Fruit fly (Drosophila melanogaster): ENCODE results near the gene Mps1.
A peak's percentile ranks its signal among the peaks of the same experiment; 100 is the strongest.

Mps1 gene

DNA sequence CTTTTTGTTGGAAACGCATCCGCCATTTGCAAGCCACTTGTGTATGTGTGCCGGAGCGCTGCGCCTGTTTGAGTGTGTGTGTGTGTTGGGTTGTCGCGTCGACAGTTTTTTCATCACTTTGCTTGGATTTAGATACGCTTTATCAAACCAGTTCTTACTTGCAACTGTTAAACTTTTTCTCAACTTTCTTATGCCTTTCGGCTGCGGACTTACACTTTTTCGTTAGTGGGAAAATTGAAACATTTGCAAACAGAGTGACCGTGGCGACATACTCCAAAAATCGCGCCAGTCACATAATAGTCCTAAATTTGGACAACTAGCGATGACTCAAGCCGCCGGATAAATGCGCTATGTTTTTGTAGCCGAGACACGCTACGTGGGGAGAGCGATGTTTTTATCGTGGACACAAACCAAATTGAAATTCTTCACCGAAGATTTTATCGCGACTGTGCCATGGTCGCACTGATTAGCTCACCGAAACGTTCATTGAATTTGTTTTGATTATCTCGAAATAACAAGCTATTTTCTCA, 11.2 kb downstream of the Mps1 start, which contains the start of the genes alt and CG7655 (continued):
- TF ChIP-seq B-H2 (GFP tag; optimal IDR thresholded peaks at IDR 0.05), result no peak
- no peak for TF ChIP-seq CG10565 (GFP tag; optimal IDR thresholded peaks at IDR 0.05)
- TF ChIP-seq CkIIα-i1 (GFP tag; IDR thresholded peaks at IDR 0.05), result no peak
- TF ChIP-seq CG6689 (GFP tag; IDR thresholded peaks at IDR 0.05), result no peak
- TF ChIP-seq Nf-YC (tag; optimal IDR thresholded peaks at IDR 0.05), result peak; percentile 36
- TF ChIP-seq CG16863 (GFP tag; optimal IDR thresholded peaks at IDR 0.05), result no peak
- TF ChIP-seq repo (GFP tag; optimal IDR thresholded peaks at IDR 0.05), result no peak
- TF ChIP-seq Sry-δ (GFP tag; optimal IDR thresholded peaks at IDR 0.05), result peak; percentile 74
- TF ChIP-seq CG11247 (GFP tag; IDR thresholded peaks at IDR 0.05), result no peak
- TF ChIP-seq ara (GFP tag; IDR thresholded peaks at IDR 0.05), result no peak
- no peak for TF ChIP-seq jigr1 (GFP tag; IDR thresholded peaks at IDR 0.05)
- no peak for TF ChIP-seq CG17612 (GFP tag; IDR thresholded peaks at IDR 0.05)
- peak; percentile 22 for TF ChIP-seq mam (GFP tag; optimal IDR thresholded peaks at IDR 0.05)
- TF ChIP-seq Eip74EF (GFP tag; optimal IDR thresholded peaks at IDR 0.05), result peak in 1 of 2 experiments; percentile 8
- no peak for TF ChIP-seq sens-2 (GFP tag; IDR thresholded peaks at IDR 0.05)
- TF ChIP-seq Ssrp (tag; optimal IDR thresholded peaks at IDR 0.05), result no peak
- no peak for TF ChIP-seq CG1233 (GFP tag; optimal IDR thresholded peaks at IDR 0.05)
- no peak for TF ChIP-seq ato (GFP tag; IDR thresholded peaks at IDR 0.05; ENCODE audit: partially characterized antibody)
- no peak for TF ChIP-seq CG2875 (GFP tag; optimal IDR thresholded peaks at IDR 0.05)
- no peak for TF ChIP-seq vnd (GFP tag; IDR thresholded peaks at IDR 0.05; ENCODE audit: partially characterized antibody)
- no peak for TF ChIP-seq ash1 (GFP tag; optimal IDR thresholded peaks at IDR 0.05)
- peak; percentile 14 for TF ChIP-seq tap (tag; optimal IDR thresholded peaks at IDR 0.05)
- TF ChIP-seq CG13624 (GFP tag; optimal IDR thresholded peaks at IDR 0.05), result peak; percentile 46
- TF ChIP-seq hb (GFP tag; IDR thresholded peaks at IDR 0.05; ENCODE audit: partially characterized antibody), result no peak
- no peak for TF ChIP-seq Deaf1 (tag; optimal IDR thresholded peaks at IDR 0.05)
- TF ChIP-seq fd102C (GFP tag; optimal IDR thresholded peaks at IDR 0.05), result no peak
- no peak for TF ChIP-seq CG17361 (GFP tag; IDR thresholded peaks at IDR 0.05)
- peak; percentile 88 for TF ChIP-seq CG15514 (GFP tag; optimal IDR thresholded peaks at IDR 0.05)
- TF ChIP-seq Mrtf (GFP tag; IDR thresholded peaks at IDR 0.05), result no peak
- no peak for TF ChIP-seq HHEX (GFP tag; optimal IDR thresholded peaks at IDR 0.05)
- no peak for TF ChIP-seq pfk (GFP tag; optimal IDR thresholded peaks at IDR 0.05)
- TF ChIP-seq gt (GFP tag; IDR thresholded peaks at IDR 0.05), result no peak
- TF ChIP-seq HmgZ (tag; optimal IDR thresholded peaks at IDR 0.05), result peak; percentile 90
- peak; percentile 93 for TF ChIP-seq CG1603 (tag; optimal IDR thresholded peaks at IDR 0.05)
- no peak for TF ChIP-seq Taf1 (GFP tag; IDR thresholded peaks at IDR 0.05)
- TF ChIP-seq pb (GFP tag; optimal IDR thresholded peaks at IDR 0.05), result peak; percentile 26
- no peak for TF ChIP-seq Hmr (GFP tag; optimal IDR thresholded peaks at IDR 0.05)
- TF ChIP-seq HLH3B (GFP tag; IDR thresholded peaks at IDR 0.05), result no peak
- no peak for TF ChIP-seq CG13287 (GFP tag; IDR thresholded peaks at IDR 0.05; ENCODE audit: partially characterized antibody)
- TF ChIP-seq CHES-1-like (GFP tag; optimal IDR thresholded peaks at IDR 0.05), result peak; percentile 89
- TF ChIP-seq wor (GFP tag; IDR thresholded peaks at IDR 0.05), result no peak
- TF ChIP-seq insv (GFP tag; optimal IDR thresholded peaks at IDR 0.05), result peak in 1 of 2 experiments; percentile 65
- no peak for TF ChIP-seq Dll (GFP tag; IDR thresholded peaks at IDR 0.05; ENCODE audit: partially characterized antibody)
- no peak for TF ChIP-seq CG18262 (tag; optimal IDR thresholded peaks at IDR 0.05)
- TF ChIP-seq CG11085 (GFP tag; IDR thresholded peaks at IDR 0.05), result no peak
- TF ChIP-seq luna (GFP tag; optimal IDR thresholded peaks at IDR 0.05), result peak; percentile 53
- TF ChIP-seq CrebB (tag; optimal IDR thresholded peaks at IDR 0.05), result peak; percentile 56
- peak; percentile 10 for TF ChIP-seq Fer1 (GFP tag; optimal IDR thresholded peaks at IDR 0.05)
- no peak for TF ChIP-seq lbe (GFP tag; optimal IDR thresholded peaks at IDR 0.05)
- no peak for TF ChIP-seq z (GFP tag; IDR thresholded peaks at IDR 0.05)
- TF ChIP-seq NfI (GFP tag; optimal IDR thresholded peaks at IDR 0.05), result peak; percentile 6
